Fruit fly (Drosophila melanogaster) whole organism, embryonic: ENCODE data around the gene Cyp309a1.
A peak's percentile ranks its signal among the peaks of the same experiment; 100 is the strongest.

Source experiments
- Aef1 ChIP-seq: fragments of 200-800 bp; sonication (Bioruptor generic); IDR thresholded peaks from 3 replicates; pipeline ENCODE4 v1.3.6; 2022; ENCODE audit warnings: missing biosample characterization, missing genetic modification characterization
- BEAF-32 ChIP-seq: fragments of 200-800 bp; sonication (Bioruptor generic); optimal IDR thresholded peaks from 3 replicates; lab custom pipeline; 2017; ENCODE audit warnings: missing biosample characterization, missing genetic modification characterization, mild to moderate bottlenecking, moderate library complexity, missing genetic modification reagents
- C15 ChIP-seq: fragments of 200-800 bp; sonication (Bioruptor generic); IDR thresholded peaks from 3 replicates; pipeline ENCODE4 v1.3.6; 2022; ENCODE audit warnings: missing biosample characterization, missing genetic modification characterization
- CG10267 ChIP-seq: fragments of 200-800 bp; sonication (Bioruptor generic); optimal IDR thresholded peaks from 2 replicates; lab custom pipeline; 2018; ENCODE audit warnings: missing biosample characterization, mild to moderate bottlenecking, missing genetic modification characterization, moderate library complexity
- CG15601 ChIP-seq: fragments of 200-800 bp; sonication (Bioruptor generic); optimal IDR thresholded peaks from 3 replicates; lab custom pipeline; 2019; ENCODE audit warnings: missing biosample characterization, mild to moderate bottlenecking, missing genetic modification characterization, moderate library complexity
- CG1647 ChIP-seq: fragments of 200-800 bp; sonication (Bioruptor generic); optimal IDR thresholded peaks from 3 replicates; lab custom pipeline; 2016; ENCODE audit warnings: missing biosample characterization, missing genetic modification characterization
- CG17912 ChIP-seq: fragments of 200-800 bp; sonication (Bioruptor generic); optimal IDR thresholded peaks from 2 replicates; lab custom pipeline; 2018; ENCODE audit warnings: missing biosample characterization, mild to moderate bottlenecking, missing genetic modification characterization
- CG2199 ChIP-seq: fragments of 200-800 bp; sonication (Bioruptor generic); IDR thresholded peaks from 3 replicates; pipeline ENCODE4 v1.3.6; 2022; ENCODE audit warnings: missing biosample characterization, missing genetic modification characterization
- CG30403 ChIP-seq: fragments of 200-800 bp; sonication (Bioruptor generic); optimal IDR thresholded peaks from 3 replicates; lab custom pipeline; 2016; ENCODE audit warnings: missing biosample characterization, missing genetic modification characterization
- CG32532 ChIP-seq: fragments of 200-800 bp; sonication (Bioruptor generic); IDR thresholded peaks from 2 replicates; pipeline ENCODE4 v1.3.6; 2022; ENCODE audit warnings: missing biosample characterization, missing genetic modification characterization
- CG34376 ChIP-seq: fragments of 200-800 bp; sonication (Bioruptor generic); optimal IDR thresholded peaks from 2 replicates; lab custom pipeline; 2018; ENCODE audit warnings: missing biosample characterization, mild to moderate bottlenecking, missing genetic modification characterization
- CG4328 ChIP-seq: fragments of 200-800 bp; sonication (Bioruptor generic); optimal IDR thresholded peaks from 3 replicates; lab custom pipeline; 2017; ENCODE audit warnings: missing biosample characterization, missing genetic modification reagents, missing genetic modification characterization
- CG6683 ChIP-seq: fragments of 200-800 bp; sonication (Bioruptor generic); optimal IDR thresholded peaks from 2 replicates; lab custom pipeline; 2017; ENCODE audit warnings: missing biosample characterization, mild to moderate bottlenecking, missing genetic modification characterization, missing genetic modification reagents
- CG6765 ChIP-seq: fragments of 200-800 bp; sonication (Bioruptor generic); optimal IDR thresholded peaks from 3 replicates; lab custom pipeline; 2017; ENCODE audit warnings: missing biosample characterization, mild to moderate bottlenecking, missing genetic modification characterization
- CG6854 ChIP-seq: fragments of 200-800 bp; sonication (Bioruptor generic); optimal IDR thresholded peaks from 3 replicates; lab custom pipeline; 2017; ENCODE audit warnings: missing biosample characterization, mild to moderate bottlenecking, missing genetic modification characterization
- CG8765 ChIP-seq: fragments of 200-800 bp; sonication (Bioruptor generic); IDR thresholded peaks from 2 replicates; pipeline ENCODE4 v1.3.6; 2022; ENCODE audit warnings: missing biosample characterization, missing genetic modification characterization
- CG9797 ChIP-seq: fragments of 200-800 bp; sonication (Bioruptor generic); optimal IDR thresholded peaks from 3 replicates; lab custom pipeline; 2018; ENCODE audit warnings: missing biosample characterization, mild to moderate bottlenecking, missing genetic modification characterization
- Dll ChIP-seq: fragments of 200-800 bp; sonication (Bioruptor generic); IDR thresholded peaks from 4 replicates; pipeline ENCODE4 v1.3.6; 2022; ENCODE audit warnings: missing biosample characterization, missing genetic modification characterization; ENCODE audit not compliant: partially characterized antibody
- Doc2 ChIP-seq: fragments of 200-800 bp; sonication (Bioruptor generic); IDR thresholded peaks from 2 replicates; pipeline ENCODE4 v1.3.6; 2022; ENCODE audit warnings: missing biosample characterization, missing genetic modification characterization
- Doc3 ChIP-seq: fragments of 200-800 bp; sonication (Bioruptor generic); IDR thresholded peaks from 3 replicates; pipeline ENCODE4 v1.3.6; 2022; ENCODE audit warnings: missing biosample characterization, missing genetic modification characterization; ENCODE audit not compliant: partially characterized antibody
- Dp ChIP-seq: fragments of 200-800 bp; sonication (Bioruptor generic); optimal IDR thresholded peaks from 2 replicates; lab custom pipeline; 2018; ENCODE audit warnings: missing biosample characterization, mild to moderate bottlenecking, missing genetic modification characterization, moderate library complexity
- H15 ChIP-seq: fragments of 200-800 bp; sonication (Bioruptor generic); IDR thresholded peaks from 3 replicates; pipeline ENCODE4 v1.3.6; 2022; ENCODE audit warnings: missing biosample characterization, missing genetic modification characterization
- HHEX ChIP-seq: fragments of 200-800 bp; sonication (Bioruptor generic); optimal IDR thresholded peaks from 3 replicates; lab custom pipeline; 2017; ENCODE audit warnings: missing biosample characterization, mild to moderate bottlenecking, missing genetic modification characterization, missing genetic modification reagents
- HmgD ChIP-seq: fragments of 200-800 bp; sonication (Bioruptor generic); optimal IDR thresholded peaks from 3 replicates; lab custom pipeline; 2016; ENCODE audit warnings: missing biosample characterization, missing genetic modification characterization
- Hr39 ChIP-seq: fragments of >200 bp; optimal IDR thresholded peaks from 2 replicates; lab custom pipeline; 2017
- Lim3 ChIP-seq: fragments of 200-800 bp; sonication (Bioruptor generic); IDR thresholded peaks from 2 replicates; pipeline ENCODE4 v1.3.6; 2022; ENCODE audit warnings: missing biosample characterization, missing genetic modification characterization
- MBD-R2 ChIP-seq: fragments of 200-800 bp; sonication (Bioruptor generic); IDR thresholded peaks from 2 replicates; pipeline ENCODE4 v1.3.6; 2022; ENCODE audit warnings: missing biosample characterization, missing genetic modification characterization
- Meics ChIP-seq: fragments of 200-800 bp; sonication (Bioruptor generic); optimal IDR thresholded peaks from 2 replicates; lab custom pipeline; 2017; ENCODE audit warnings: missing biosample characterization, mild to moderate bottlenecking, missing genetic modification characterization
- Nf-YA ChIP-seq: fragments of 200-800 bp; sonication (Bioruptor generic); IDR thresholded peaks from 2 replicates; pipeline ENCODE4 v1.3.6; 2022; ENCODE audit warnings: missing biosample characterization, missing genetic modification characterization
- Nf-YC ChIP-seq: fragments of 200-800 bp; optimal IDR thresholded peaks from 3 replicates; lab custom pipeline; 2019; ENCODE audit warnings: missing biosample characterization, mild to moderate bottlenecking, missing genetic modification characterization, moderate library complexity
- Sox100B ChIP-seq: fragments of 200-800 bp; sonication (Bioruptor generic); optimal IDR thresholded peaks from 3 replicates; lab custom pipeline; 2018; ENCODE audit warnings: missing biosample characterization, mild to moderate bottlenecking, missing genetic modification characterization
- al ChIP-seq: fragments of 200-800 bp; sonication (Bioruptor generic); IDR thresholded peaks from 2 replicates; pipeline ENCODE4 v1.3.6; 2022; ENCODE audit warnings: missing biosample characterization, missing genetic modification characterization
- corto ChIP-seq: fragments of 200-800 bp; sonication (Bioruptor generic); optimal IDR thresholded peaks from 2 replicates; lab custom pipeline; 2016; ENCODE audit warnings: missing biosample characterization, mild to moderate bottlenecking, missing genetic modification characterization, moderate library complexity
- crc ChIP-seq: fragments of 200-800 bp; sonication (Bioruptor generic); optimal IDR thresholded peaks from 2 replicates; lab custom pipeline; 2016; ENCODE audit warnings: missing biosample characterization, missing genetic modification characterization
- crp ChIP-seq, 2 experiments: fragments of 200-800 bp; sonication (Bioruptor generic); optimal IDR thresholded peaks; 2 replicates in 1 of 2; 3 replicates in 1 of 2; lab custom pipeline; 2017; ENCODE audit warnings: missing biosample characterization in 2 of 2, missing genetic modification characterization in 2 of 2, mild to moderate bottlenecking in 1 of 2, moderate library complexity in 1 of 2
- cwo ChIP-seq: fragments of 200-800 bp; sonication (Bioruptor generic); optimal IDR thresholded peaks from 3 replicates; lab custom pipeline; 2017; ENCODE audit warnings: missing biosample characterization, missing genetic modification characterization, mild to moderate bottlenecking, moderate library complexity, missing genetic modification reagents
- esg ChIP-seq: fragments of 200-800 bp; sonication (Bioruptor generic); conservative IDR thresholded peaks from 2 replicates; pipeline ENCODE4 v1.3.6; 2022; ENCODE audit warnings: missing biosample characterization, missing genetic modification characterization
- eve ChIP-seq, 2 experiments: fragments of >200 bp; optimal IDR thresholded peaks; 2 replicates each; lab custom pipeline; 2017; ENCODE audit warnings: missing biosample characterization in 2 of 2, missing genetic modification characterization in 2 of 2
- fd64A ChIP-seq: fragments of 200-800 bp; sonication (Bioruptor generic); optimal IDR thresholded peaks from 3 replicates; lab custom pipeline; 2018; ENCODE audit warnings: missing biosample characterization, mild to moderate bottlenecking, missing genetic modification characterization
- gce ChIP-seq: fragments of 200-800 bp; sonication (Bioruptor generic); IDR thresholded peaks from 3 replicates; pipeline ENCODE4 v1.3.6; 2022; ENCODE audit warnings: missing biosample characterization, missing genetic modification characterization
- gem ChIP-seq: fragments of 200-800 bp; sonication (Bioruptor generic); optimal IDR thresholded peaks from 2 replicates; lab custom pipeline; 2019; ENCODE audit warnings: missing biosample characterization, mild to moderate bottlenecking, missing genetic modification characterization, moderate library complexity
- lbe ChIP-seq: fragments of 200-800 bp; sonication (Bioruptor generic); optimal IDR thresholded peaks from 2 replicates; lab custom pipeline; 2016; ENCODE audit warnings: missing biosample characterization, mild to moderate bottlenecking, missing genetic modification characterization
- lov ChIP-seq, 2 experiments: fragments of 200-800 bp in 1 of 2; fragments of >200 bp in 1 of 2; sonication (Bioruptor generic) in 1 of 2; IDR thresholded peaks in 1 of 2; optimal IDR thresholded peaks in 1 of 2; 2 replicates in 1 of 2; 3 replicates in 1 of 2; pipeline versions ENCODE4 v1.3.6 to Lab custom; 2017 to 2022; ENCODE audit warnings: missing biosample characterization in 1 of 2, missing genetic modification characterization in 1 of 2
- nau ChIP-seq: fragments of 200-800 bp; sonication (Bioruptor generic); optimal IDR thresholded peaks from 3 replicates; lab custom pipeline; 2017; ENCODE audit warnings: missing biosample characterization, mild to moderate bottlenecking, missing genetic modification characterization, missing genetic modification reagents
- pros ChIP-seq: fragments of 200-800 bp; sonication (Bioruptor generic); optimal IDR thresholded peaks from 3 replicates; lab custom pipeline; 2019; ENCODE audit warnings: missing biosample characterization, mild to moderate bottlenecking, missing genetic modification characterization, moderate library complexity
- sens ChIP-seq: fragments of 200-800 bp; sonication (Bioruptor generic); peaks from one replicate; lab custom pipeline; 2016; ENCODE audit warnings: missing biosample characterization, missing genetic modification characterization
- sim ChIP-seq: fragments of 200-800 bp; sonication (Bioruptor generic); IDR thresholded peaks from 2 replicates; pipeline ENCODE4 v1.3.6; 2022; ENCODE audit warnings: missing biosample characterization, missing genetic modification characterization
- sob ChIP-seq: fragments of 200-800 bp; sonication (Bioruptor generic); IDR thresholded peaks from 2 replicates; pipeline ENCODE4 v1.3.6; 2022; ENCODE audit warnings: missing biosample characterization, missing genetic modification characterization
- tgo ChIP-seq: fragments of 200-800 bp; sonication (Bioruptor generic); IDR thresholded peaks from 3 replicates; pipeline ENCODE4 v1.3.6; 2022; ENCODE audit warnings: missing biosample characterization, missing genetic modification characterization
- tio ChIP-seq: fragments of 200-800 bp; sonication (Bioruptor generic); optimal IDR thresholded peaks from 2 replicates; lab custom pipeline; 2017; ENCODE audit warnings: missing biosample characterization, missing genetic modification characterization, inconsistent platforms
- vvl ChIP-seq: fragments of 200-800 bp; sonication (Bioruptor generic); IDR thresholded peaks from 2 replicates; pipeline ENCODE4 v1.3.6; 2022; ENCODE audit warnings: missing biosample characterization, missing genetic modification characterization

Cyp309a1 gene

dm6 chr2L:2585285-2585684 is 20.7 kb upstream of the Cyp309a1 start, which contains the start of gene Drp1 (continued):
- no peak for TF ChIP-seq HHEX (GFP tag; lab: Kevin White, UChicago)
- TF ChIP-seq cwo (GFP tag; lab: Kevin White, UChicago) = no peak
- TF ChIP-seq tgo (GFP tag; lab: Robert Waterston, UW) = no peak
- no peak for TF ChIP-seq esg (GFP tag; lab: Robert Waterston, UW)
- TF ChIP-seq CG6765 (GFP tag; lab: Kevin White, UChicago) = no peak
- TF ChIP-seq CG9797 (GFP tag; lab: Kevin White, UChicago) = peak; percentile 54
- no peak for TF ChIP-seq al (GFP tag; lab: Robert Waterston, UW)
- peak; percentile 65 for TF ChIP-seq CG32532 (GFP tag; lab: Robert Waterston, UW)
- TF ChIP-seq sens (GFP tag; lab: Kevin White, UChicago) = peak; percentile 82
- no peak for TF ChIP-seq Nf-YA
- TF ChIP-seq Doc3 (GFP tag; lab: Robert Waterston, UW) = peak; percentile 39; the same call in 2 of the 3 replicates
- no peak for TF ChIP-seq Sox100B (GFP tag; lab: Kevin White, UChicago)
- no peak for TF ChIP-seq Nf-YC
- TF ChIP-seq Aef1 (GFP tag; lab: Robert Waterston, UW) = peak; percentile 36; the same call in 2 of the 3 replicates
- TF ChIP-seq crp (GFP tag; optimal IDR thresholded peaks at IDR 0.05; lab: Kevin White, UChicago) = peak in 1 of 2 experiments; percentile 71
- TF ChIP-seq CG8765 (GFP tag; lab: Robert Waterston, UW) = peak; percentile 47; the same call in 1 of the 2 replicates
- no peak for TF ChIP-seq eve (GFP tag; optimal IDR thresholded peaks at IDR 0.05; lab: Kevin White, UChicago)
- peak; percentile 87 for TF ChIP-seq MBD-R2 (GFP tag; lab: Robert Waterston, UW)
- TF ChIP-seq vvl (GFP tag; lab: Robert Waterston, UW) = peak; percentile 50; the same call in 1 of the 2 replicates
- peak; percentile 98 for TF ChIP-seq Dp
- peak; percentile 47; the same call in 1 of the 3 replicates for TF ChIP-seq H15 (GFP tag; lab: Robert Waterston, UW)
- no peak for TF ChIP-seq corto (GFP tag; lab: Kevin White, UChicago)
- TF ChIP-seq CG2199 (GFP tag; lab: Robert Waterston, UW) = 0 out of 3 replicates have a peak, but pooled peaks have one; percentile 48
- TF ChIP-seq gem = no peak
- TF ChIP-seq lbe (GFP tag; lab: Kevin White, UChicago) = no peak
- TF ChIP-seq crc = no peak
- no peak for TF ChIP-seq C15 (GFP tag; lab: Robert Waterston, UW)
- no peak for TF ChIP-seq CG34376 (GFP tag; lab: Kevin White, UChicago)
- TF ChIP-seq sim (GFP tag; lab: Robert Waterston, UW) = no peak
- no peak for TF ChIP-seq Doc2 (GFP tag; lab: Robert Waterston, UW)
- peak; percentile 24 for TF ChIP-seq CG15601 (tag; lab: Kevin White, UChicago)
- TF ChIP-seq lov (optimal IDR thresholded peaks at IDR 0.05; lab: Kevin White, UChicago) = no peak
- TF ChIP-seq lov (GFP tag; IDR thresholded peaks at IDR 0.05; lab: Robert Waterston, UW) = no peak
- TF ChIP-seq CG4328 = no peak
- peak; percentile 66 for TF ChIP-seq CG17912 (GFP tag; lab: Kevin White, UChicago)
- peak; percentile 76 for TF ChIP-seq BEAF-32 (GFP tag; lab: Kevin White, UChicago)
- peak; percentile 35 for TF ChIP-seq Meics
- no peak for TF ChIP-seq CG6854
- TF ChIP-seq pros (GFP tag; lab: Kevin White, UChicago) = no peak
- TF ChIP-seq CG1647 (GFP tag; lab: Kevin White, UChicago) = no peak
- TF ChIP-seq CG6683 = no peak
- no peak for TF ChIP-seq Lim3 (GFP tag; lab: Robert Waterston, UW)
- peak; percentile 53 for TF ChIP-seq CG30403 (GFP tag; lab: Kevin White, UChicago)
- TF ChIP-seq gce = no peak
- no peak for TF ChIP-seq Hr39
- peak; percentile 59; the same call in 3 of the 4 replicates for TF ChIP-seq Dll (GFP tag; lab: Robert Waterston, UW)
- TF ChIP-seq CG10267 (tag; lab: Kevin White, UChicago) = peak; percentile 96
- TF ChIP-seq fd64A = no peak
- peak; percentile 81 for TF ChIP-seq sob
- peak; percentile 96 for TF ChIP-seq HmgD (GFP tag; lab: Kevin White, UChicago)
- TF ChIP-seq tio = no peak
- TF ChIP-seq nau (GFP tag; lab: Kevin White, UChicago) = no peak
